Worm (Caenorhabditis elegans) whole organism, L4 larva: ENCODE measurements around the gene pcca-1.
A peak's percentile ranks its signal among the peaks of the same experiment; 100 is the strongest.

ENCODE experiments used
- T20F7.1 ChIP-seq: fragments of 200-800 bp; sonication (Bioruptor generic); optimal IDR thresholded peaks from 2 replicates; lab custom pipeline; 2018; ENCODE audit warnings: mild to moderate bottlenecking, missing genetic modification characterization, missing compliant biosample characterization
- Y48G9A.11 ChIP-seq: fragments of 200-800 bp; sonication (Bioruptor generic); IDR thresholded peaks from 2 replicates; pipeline ENCODE4 v1.3.6; 2022; ENCODE audit warnings: missing genetic modification reagents, missing genetic modification characterization, missing compliant biosample characterization
- Y75B8A.6 ChIP-seq: fragments of 200-800 bp; sonication (Bioruptor generic); IDR thresholded peaks from 2 replicates; pipeline ENCODE4 v1.3.6; 2022; ENCODE audit warnings: missing genetic modification reagents, missing genetic modification characterization, missing compliant biosample characterization
- ZK337.2 ChIP-seq: fragments of 200-800 bp; sonication (Bioruptor generic); IDR thresholded peaks from 2 replicates; pipeline ENCODE4 v1.3.6; 2022; ENCODE audit warnings: missing genetic modification reagents, missing genetic modification characterization, missing compliant biosample characterization
- aha-1 ChIP-seq: fragments of 150-350 bp; peaks from one replicate; lab custom pipeline; 2014; ENCODE audit warnings: missing biosample characterization, missing genetic modification characterization
- ceh-82 ChIP-seq: sonication (generic microtip); optimal IDR thresholded peaks from 2 replicates; lab custom pipeline; 2017; ENCODE audit warnings: missing biosample characterization, missing genetic modification characterization
- ces-1 ChIP-seq: fragments of 150-350 bp; sonication (generic microtip); optimal IDR thresholded peaks from 4 replicates; lab custom pipeline; 2014; ENCODE audit warnings: missing biosample characterization, missing genetic modification reagents, missing genetic modification characterization
- daf-12 ChIP-seq: fragments of 150-350 bp; optimal IDR thresholded peaks from 2 replicates; lab custom pipeline; 2014; ENCODE audit warnings: missing biosample characterization, missing genetic modification reagents, missing genetic modification characterization
- dmd-6 ChIP-seq: fragments of 200-800 bp; sonication (Bioruptor generic); IDR thresholded peaks from 2 replicates; pipeline ENCODE4 v1.3.6; 2022; ENCODE audit warnings: missing genetic modification reagents, missing genetic modification characterization, missing compliant biosample characterization
- duxl-1 ChIP-seq: sonication (generic microtip); optimal IDR thresholded peaks from 2 replicates; lab custom pipeline; 2016; ENCODE audit warnings: mild to moderate bottlenecking, missing genetic modification characterization, moderate library complexity, missing compliant biosample characterization; ENCODE audit not compliant: poor library complexity
- dve-1 ChIP-seq: sonication (generic microtip); optimal IDR thresholded peaks from 2 replicates; lab custom pipeline; 2017; ENCODE audit warnings: antibody characterized with exemption, mild to moderate bottlenecking, missing genetic modification characterization, missing compliant biosample characterization; ENCODE audit not compliant: insufficient read depth
- gei-8 ChIP-seq: fragments of 200-800 bp; sonication (Bioruptor generic); optimal IDR thresholded peaks from 2 replicates; lab custom pipeline; 2018; ENCODE audit warnings: mild to moderate bottlenecking, missing genetic modification characterization, missing compliant biosample characterization
- hif-1 ChIP-seq, 2 experiments: sonication (generic microtip); optimal IDR thresholded peaks; 2 replicates each; lab custom pipeline; 2016 to 2017; ENCODE audit warnings: missing compliant biosample characterization in 2 of 2, missing genetic modification characterization in 2 of 2, missing genetic modification reagents in 2 of 2, missing genotype in 2 of 2, mild to moderate bottlenecking in 1 of 2
- hlh-11 ChIP-seq: fragments of 200-800 bp; sonication (Bioruptor generic); optimal IDR thresholded peaks from 2 replicates; lab custom pipeline; 2018; ENCODE audit warnings: mild to moderate bottlenecking, missing genetic modification characterization, missing compliant biosample characterization
- hlh-30 ChIP-seq: sonication (generic microtip); optimal IDR thresholded peaks from 2 replicates; lab custom pipeline; 2017; ENCODE audit warnings: antibody characterized with exemption, mild to moderate bottlenecking, missing genetic modification characterization, missing compliant biosample characterization; ENCODE audit not compliant: insufficient read depth
- hmg-1.1 ChIP-seq: fragments of 200-800 bp; sonication (Bioruptor generic); IDR thresholded peaks from 2 replicates; pipeline ENCODE4 v1.3.6; 2022; ENCODE audit warnings: missing genetic modification reagents, missing genetic modification characterization, missing compliant biosample characterization
- lin-1 ChIP-seq: fragments of 200-800 bp; sonication (Bioruptor generic); IDR thresholded peaks from 2 replicates; pipeline ENCODE4 v1.3.6; 2022; ENCODE audit warnings: missing genetic modification reagents, missing genetic modification characterization, missing compliant biosample characterization
- mep-1 ChIP-seq: fragments of 150-350 bp; sonication (generic microtip); optimal IDR thresholded peaks from 3 replicates; lab custom pipeline; 2014; ENCODE audit warnings: missing biosample characterization, missing genetic modification characterization
- mxl-3 ChIP-seq: fragments of 200-800 bp; sonication (Bioruptor generic); optimal IDR thresholded peaks from 2 replicates; lab custom pipeline; 2018; ENCODE audit warnings: mild to moderate bottlenecking, missing genetic modification characterization, missing compliant biosample characterization
- nhr-25 ChIP-seq: sonication (generic microtip); optimal IDR thresholded peaks from 2 replicates; lab custom pipeline; 2017; ENCODE audit warnings: missing genetic modification characterization, mild to moderate bottlenecking, missing compliant biosample characterization, antibody characterized with exemption, moderate library complexity, borderline replicate concordance; ENCODE audit not compliant: insufficient read depth
- nhr-28 ChIP-seq: fragments of 150-350 bp; optimal IDR thresholded peaks from 2 replicates; lab custom pipeline; 2014; ENCODE audit warnings: missing biosample characterization, missing genetic modification characterization
- nhr-42 ChIP-seq: fragments of 200-800 bp; sonication (Bioruptor generic); IDR thresholded peaks from 2 replicates; pipeline ENCODE4 v1.3.6; 2022; ENCODE audit warnings: missing genetic modification characterization, missing compliant biosample characterization
- nhr-48 ChIP-seq: sonication (generic microtip); optimal IDR thresholded peaks from 2 replicates; lab custom pipeline; 2016; ENCODE audit warnings: mild to moderate bottlenecking, missing genetic modification characterization, missing compliant biosample characterization
- nhr-6 ChIP-seq: fragments of 150-350 bp; optimal IDR thresholded peaks from 2 replicates; lab custom pipeline; 2014; ENCODE audit warnings: missing biosample characterization, missing genetic modification characterization
- php-3 ChIP-seq: fragments of 200-800 bp; sonication (Bioruptor generic); IDR thresholded peaks from 2 replicates; pipeline ENCODE4 v1.3.6; 2022; ENCODE audit warnings: missing genetic modification reagents, missing genetic modification characterization, missing compliant biosample characterization
- pqm-1 ChIP-seq: sonication (generic microtip); optimal IDR thresholded peaks from 2 replicates; lab custom pipeline; 2017; ENCODE audit warnings: missing biosample characterization, missing genetic modification characterization
- sdz-12 ChIP-seq: fragments of 200-800 bp; sonication (Bioruptor generic); optimal IDR thresholded peaks from 2 replicates; lab custom pipeline; 2018; ENCODE audit warnings: mild to moderate bottlenecking, missing genetic modification characterization, missing compliant biosample characterization
- spr-1 ChIP-seq: sonication (generic microtip); optimal IDR thresholded peaks from 2 replicates; lab custom pipeline; 2016; ENCODE audit warnings: mild to moderate bottlenecking, missing genetic modification characterization, missing compliant biosample characterization
- tra-1 ChIP-seq: fragments of 200-800 bp; sonication (Bioruptor generic); IDR thresholded peaks from 2 replicates; pipeline ENCODE4 v1.3.6; 2022; ENCODE audit warnings: missing genetic modification reagents, missing genetic modification characterization, missing compliant biosample characterization
- unc-130 ChIP-seq: sonication (generic microtip); optimal IDR thresholded peaks from 2 replicates; lab custom pipeline; 2016; ENCODE audit warnings: missing genetic modification reagents, missing genetic modification characterization, missing compliant biosample characterization
- zag-1 ChIP-seq: fragments of 150-350 bp; optimal IDR thresholded peaks from 2 replicates; lab custom pipeline; 2014; ENCODE audit warnings: missing biosample characterization, missing genetic modification characterization
- zfp-2 ChIP-seq: sonication (generic microtip); optimal IDR thresholded peaks from 2 replicates; lab custom pipeline; 2016; ENCODE audit warnings: mild to moderate bottlenecking, missing genetic modification characterization, missing compliant biosample characterization

pcca-1 gene

ce11 chrX:7678437-7679139 is 17.8 kb upstream of the pcca-1 start:
- TF ChIP-seq hlh-30 (tag; lab: Kevin White, UChicago) (peak; percentile 73), duxl-1 (tag; lab: Kevin White, UChicago) (no peak), zag-1 (tag; lab: Kevin White, UChicago) (no peak), hmg-1.1 (GFP tag; lab: Robert Waterston, UW) (peak; percentile 51), aha-1 (tag; lab: Kevin White, UChicago) (peak; percentile 91), mep-1 (tag; lab: Kevin White, UChicago) (peak; percentile 16)

- TF ChIP-seq unc-130 (GFP tag; lab: Kevin White, UChicago) (no peak), nhr-42 (GFP tag; lab: Robert Waterston, UW) (no peak), ceh-82 (no peak), nhr-25 (no peak), Y48G9A.11 (no peak), aha-1 (tag; lab: Kevin White, UChicago) (peak; percentile 24), ZK337.2 (GFP tag; lab: Robert Waterston, UW) (no peak)
These were observed 14.1 kb upstream of the pcca-1 start for ce11 chrX:7674871-7675270.

DNA sequence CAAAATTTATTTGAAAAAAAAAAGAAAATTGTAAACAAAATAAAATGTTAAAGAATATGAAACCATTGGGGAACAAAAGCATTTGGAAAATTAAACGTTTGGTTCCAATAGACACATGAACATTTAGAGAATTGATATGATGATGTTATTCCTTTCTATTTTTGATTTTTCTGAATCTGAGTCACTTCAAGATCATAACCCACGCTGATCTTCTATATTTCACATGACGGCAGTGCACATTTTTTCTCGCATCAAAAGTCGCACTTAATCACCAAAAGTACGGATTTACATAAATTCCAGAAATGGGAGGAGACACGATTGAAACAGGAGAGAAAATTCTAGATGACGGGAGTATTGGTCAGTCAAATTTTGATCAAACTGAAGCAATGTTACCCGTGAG is 11.9 kb upstream of the pcca-1 start, which contains the start of gene F27D9.2:
Gene F27D9.2 (plus strand): TSS at position 301 of the 400 bp plus-strand sequence.
- TF ChIP-seq lin-1 (GFP tag; lab: Robert Waterston, UW) (no peak), php-3 (GFP tag; lab: Robert Waterston, UW) (no peak), nhr-6 (tag; lab: Kevin White, UChicago) (no peak), Y75B8A.6 (GFP tag; lab: Robert Waterston, UW) (no peak), nhr-48 (tag; lab: Kevin White, UChicago) (no peak), mxl-3 (no peak), daf-12 (tag; lab: Kevin White, UChicago) (no peak)

DNA sequence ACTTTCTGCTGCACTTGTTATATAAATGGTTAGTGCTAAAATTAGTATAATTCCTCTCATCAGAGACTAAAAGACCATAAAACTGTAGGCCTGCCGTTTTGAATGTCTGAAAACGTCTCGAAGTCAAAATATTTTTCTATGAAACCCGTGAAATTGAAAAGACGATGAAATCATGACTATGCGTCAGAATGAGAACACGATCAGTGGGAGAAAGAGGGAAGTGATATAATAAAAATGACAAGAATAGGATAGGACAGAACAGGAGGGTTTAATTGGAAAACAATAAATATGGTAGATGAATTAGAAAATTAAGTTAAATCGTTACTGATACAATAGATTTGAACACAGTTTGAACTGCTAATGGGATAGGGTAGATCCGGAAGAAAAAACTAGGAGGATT is 9.9 kb upstream of the pcca-1 start, which contains the start of gene F27D9.7:
Gene F27D9.7 (minus strand): TSS at position 101 of the 400 bp plus-strand sequence.
- TF ChIP-seq T20F7.1 (GFP tag; lab: Kevin White, UChicago) (no peak), sdz-12 (GFP tag; lab: Kevin White, UChicago) (no peak), hif-1 (tag; optimal IDR thresholded peaks at IDR 0.05; lab: Kevin White, UChicago) (no peak), daf-12 (tag; lab: Kevin White, UChicago) (no peak), tra-1 (no peak), spr-1 (no peak), aha-1 (tag; lab: Kevin White, UChicago) (peak; percentile 49), duxl-1 (tag; lab: Kevin White, UChicago) (no peak)

ce11 chrX:7667394-7668089 is 6.8 kb upstream of the pcca-1 start, which contains the start of gene F27D9.13:
Gene F27D9.13 (minus strand): TSS chrX:7667444.
- TF ChIP-seq pqm-1 (tag; lab: Kevin White, UChicago) (peak; percentile 3), hlh-11 (tag; lab: Kevin White, UChicago) (peak; percentile 12), gei-8 (GFP tag; lab: Kevin White, UChicago) (no peak), ces-1 (GFP tag; lab: Kevin White, UChicago) (no peak), dmd-6 (no peak; the same call in 1 of the 2 replicates), hif-1 (tag; optimal IDR thresholded peaks at IDR 0.05; lab: Kevin White, UChicago) (no peak), T20F7.1 (GFP tag; lab: Kevin White, UChicago) (no peak), zfp-2 (no peak), dve-1 (peak; percentile 17), daf-12 (tag; lab: Kevin White, UChicago) (no peak), nhr-28 (tag; lab: Kevin White, UChicago) (peak; percentile 21)
